Worm (Caenorhabditis elegans) whole organism, young adult: ENCODE data around the gene sprp-4.

Source experiments
- B0261.1 ChIP-seq: sonication (generic microtip); optimal IDR thresholded peaks from 2 replicates; lab custom pipeline; 2016; ENCODE audit warnings: mild to moderate bottlenecking, missing genetic modification characterization, moderate library complexity, missing compliant biosample characterization
- D2030.7 ChIP-seq: fragments of 200-800 bp; sonication (Bioruptor generic); IDR thresholded peaks from 2 replicates; pipeline ENCODE4 v1.3.6; 2022; ENCODE audit warnings: missing genetic modification reagents, missing genetic modification characterization, missing compliant biosample characterization
- F33H1.4 ChIP-seq: fragments of 200-800 bp; sonication (Bioruptor generic); IDR thresholded peaks from 2 replicates; pipeline ENCODE4 v1.3.6; 2022; ENCODE audit warnings: missing genetic modification reagents, missing genetic modification characterization, missing compliant biosample characterization
- T07F8.4 ChIP-seq: sonication (generic microtip); optimal IDR thresholded peaks from 2 replicates; lab custom pipeline; 2016; ENCODE audit warnings: mild to moderate bottlenecking, missing genetic modification characterization, moderate library complexity, missing compliant biosample characterization
- Y56A3A.18 ChIP-seq: fragments of 200-800 bp; sonication (Bioruptor generic); IDR thresholded peaks from 2 replicates; pipeline ENCODE4 v1.3.6; 2022; ENCODE audit warnings: missing genetic modification reagents, missing genetic modification characterization, missing compliant biosample characterization
- Y95B8A.8 ChIP-seq: fragments of 200-800 bp; sonication (Bioruptor generic); IDR thresholded peaks from 2 replicates; pipeline ENCODE4 v1.3.6; 2022; ENCODE audit warnings: missing genetic modification reagents, missing genetic modification characterization, missing compliant biosample characterization
- ZK185.1 ChIP-seq: sonication (generic microtip); optimal IDR thresholded peaks from 2 replicates; lab custom pipeline; 2016; ENCODE audit warnings: mild to moderate bottlenecking, missing genetic modification characterization, missing compliant biosample characterization; ENCODE audit not compliant: poor library complexity, severe bottlenecking
- ama-1 ChIP-seq, 3 experiments: fragments of 150-350 bp in 1 of 3; sonication (generic microtip) in 2 of 3; optimal IDR thresholded peaks; 2 replicates each; lab custom pipeline; 2014 to 2018; ENCODE audit warnings: missing biosample characterization in 2 of 3, missing genetic modification characterization in 2 of 3, missing genetic modification reagents in 2 of 3
- attf-3 ChIP-seq: fragments of 200-800 bp; sonication (Bioruptor generic); conservative IDR thresholded peaks from 2 replicates; pipeline ENCODE4 v1.3.6; 2022; ENCODE audit warnings: missing genetic modification reagents, missing genetic modification characterization, missing compliant biosample characterization
- attf-5 ChIP-seq: fragments of 200-800 bp; sonication (Bioruptor generic); optimal IDR thresholded peaks from 2 replicates; lab custom pipeline; 2018; ENCODE audit warnings: mild to moderate bottlenecking, missing genetic modification characterization, missing compliant biosample characterization
- cebp-1 ChIP-seq, 2 experiments: fragments of 200-800 bp in 1 of 2; sonication (Bioruptor generic) in 1 of 2; sonication (generic microtip) in 1 of 2; IDR thresholded peaks in 1 of 2; optimal IDR thresholded peaks in 1 of 2; 2 replicates each; pipeline versions ENCODE4 v1.3.6 to Lab custom; 2017 to 2022; ENCODE audit warnings: missing compliant biosample characterization in 2 of 2, missing genetic modification characterization in 2 of 2, mild to moderate bottlenecking in 1 of 2, missing genetic modification reagents in 1 of 2, moderate library complexity in 1 of 2
- cebp-2 ChIP-seq: fragments of 200-800 bp; sonication (Bioruptor generic); IDR thresholded peaks from 2 replicates; pipeline ENCODE4 v1.3.6; 2022; ENCODE audit warnings: missing genetic modification characterization, missing compliant biosample characterization
- die-1 ChIP-seq: sonication (generic microtip); optimal IDR thresholded peaks from 2 replicates; lab custom pipeline; 2016; ENCODE audit warnings: missing genotype, mild to moderate bottlenecking, missing genetic modification characterization, missing compliant biosample characterization
- dpff-1 ChIP-seq: sonication (generic microtip); optimal IDR thresholded peaks from 2 replicates; lab custom pipeline; 2017; ENCODE audit warnings: mild to moderate bottlenecking, missing genetic modification characterization, missing compliant biosample characterization
- efl-1 ChIP-seq: fragments of 150-350 bp; optimal IDR thresholded peaks from 2 replicates; lab custom pipeline; 2014; ENCODE audit warnings: missing biosample characterization, missing genetic modification reagents, missing genetic modification characterization
- egl-18 ChIP-seq: fragments of 200-800 bp; sonication (Bioruptor generic); IDR thresholded peaks from 2 replicates; pipeline ENCODE4 v1.3.6; 2022; ENCODE audit warnings: missing genetic modification reagents, missing genetic modification characterization, missing compliant biosample characterization
- egl-44 ChIP-seq: fragments of 200-800 bp; sonication (Bioruptor generic); IDR thresholded peaks from 2 replicates; pipeline ENCODE4 v1.3.6; 2022; ENCODE audit warnings: missing genetic modification reagents, missing genetic modification characterization, missing compliant biosample characterization
- ets-4 ChIP-seq: fragments of 200-800 bp; sonication (Bioruptor generic); optimal IDR thresholded peaks from 2 replicates; lab custom pipeline; 2018; ENCODE audit warnings: mild to moderate bottlenecking, missing genetic modification characterization, missing compliant biosample characterization
- him-1 ChIP-seq: sonication (generic microtip); optimal IDR thresholded peaks from 2 replicates; lab custom pipeline; 2016; ENCODE audit warnings: missing genotype, missing genetic modification reagents, missing genetic modification characterization, missing compliant biosample characterization
- hlh-12 ChIP-seq: sonication (generic microtip); optimal IDR thresholded peaks from 2 replicates; lab custom pipeline; 2016; ENCODE audit warnings: missing genetic modification characterization, missing compliant biosample characterization
- hlh-26 ChIP-seq: fragments of 200-800 bp; sonication (Bioruptor generic); conservative IDR thresholded peaks from 2 replicates; pipeline ENCODE4 v1.3.6; 2022; ENCODE audit warnings: missing genetic modification reagents, missing genetic modification characterization, missing compliant biosample characterization
- hmg-1.2 ChIP-seq: fragments of 200-800 bp; sonication (Bioruptor generic); IDR thresholded peaks from 2 replicates; pipeline ENCODE4 v1.3.6; 2022; ENCODE audit warnings: missing genetic modification reagents, missing genetic modification characterization, missing compliant biosample characterization
- hsf-1 ChIP-seq: fragments of 200-800 bp; sonication (Bioruptor generic); IDR thresholded peaks from 2 replicates; pipeline ENCODE4 v1.3.6; 2022; ENCODE audit warnings: missing genetic modification reagents, missing genetic modification characterization, missing compliant biosample characterization
- let-526 ChIP-seq: fragments of 200-800 bp; sonication (Bioruptor generic); IDR thresholded peaks from 2 replicates; pipeline ENCODE4 v1.3.6; 2022; ENCODE audit warnings: missing genetic modification reagents, missing genetic modification characterization, missing compliant biosample characterization
- lin-54 ChIP-seq: fragments of 200-800 bp; sonication (Bioruptor generic); optimal IDR thresholded peaks from 2 replicates; lab custom pipeline; 2018; ENCODE audit warnings: mild to moderate bottlenecking, missing genetic modification characterization, missing compliant biosample characterization
- madf-6 ChIP-seq: fragments of 200-800 bp; sonication (Bioruptor generic); IDR thresholded peaks from 2 replicates; pipeline ENCODE4 v1.3.6; 2022; ENCODE audit warnings: missing genetic modification reagents, missing genetic modification characterization, missing compliant biosample characterization
- mel-28 ChIP-seq: sonication (generic microtip); optimal IDR thresholded peaks from 2 replicates; lab custom pipeline; 2016; ENCODE audit warnings: borderline replicate concordance, mild to moderate bottlenecking, missing genetic modification characterization, missing compliant biosample characterization
- mes-4 ChIP-seq: sonication (generic microtip); optimal IDR thresholded peaks from 2 replicates; lab custom pipeline; 2016; ENCODE audit warnings: missing genotype, missing genetic modification characterization, missing compliant biosample characterization
- nhr-120 ChIP-seq: fragments of 200-800 bp; sonication (Bioruptor generic); IDR thresholded peaks from 2 replicates; pipeline ENCODE4 v1.3.6; 2022; ENCODE audit warnings: missing genetic modification characterization, missing compliant biosample characterization
- rec-8 ChIP-seq, 2 experiments: sonication (generic microtip); optimal IDR thresholded peaks; 2 replicates each; lab custom pipeline; 2016; ENCODE audit warnings: mild to moderate bottlenecking in 2 of 2, missing genetic modification characterization in 2 of 2, missing genetic modification reagents in 2 of 2, missing genotype in 2 of 2, missing biosample characterization in 1 of 2, missing compliant biosample characterization in 1 of 2, moderate library complexity in 1 of 2
- rpc-1 ChIP-seq, 2 experiments: fragments of 150-350 bp in 1 of 2; sonication (generic microtip) in 1 of 2; optimal IDR thresholded peaks; 2 replicates each; lab custom pipeline; 2014 to 2018; ENCODE audit warnings: missing biosample characterization in 1 of 2, missing genetic modification characterization in 1 of 2, missing genetic modification reagents in 1 of 2, missing genotype in 1 of 2
- snpc-1.3 ChIP-seq: sonication (generic microtip); optimal IDR thresholded peaks from 2 replicates; lab custom pipeline; 2017; ENCODE audit warnings: missing genetic modification characterization, mild to moderate bottlenecking, missing compliant biosample characterization, antibody characterized with exemption, moderate library complexity, missing genotype, missing genetic modification reagents; ENCODE audit not compliant: insufficient read depth
- snpc-3.4 ChIP-seq: sonication (generic microtip); optimal IDR thresholded peaks from 2 replicates; lab custom pipeline; 2017; ENCODE audit warnings: missing genetic modification characterization, mild to moderate bottlenecking, missing compliant biosample characterization, antibody characterized with exemption, moderate library complexity, missing genotype, missing genetic modification reagents
- snpc-4 ChIP-seq, 5 experiments: fragments of 150-350 bp in 1 of 5; sonication (generic microtip) in 4 of 5; optimal IDR thresholded peaks; 2 replicates each; lab custom pipeline; 2014 to 2018; ENCODE audit warnings: missing genetic modification characterization in 5 of 5, missing biosample characterization in 3 of 5, antibody characterized with exemption in 2 of 5, mild to moderate bottlenecking in 2 of 5, missing compliant biosample characterization in 2 of 5, missing genotype in 2 of 5, moderate library complexity in 2 of 5, missing genetic modification reagents in 1 of 5
- tbp1 ChIP-seq: fragments of 200-800 bp; sonication (Bioruptor generic); optimal IDR thresholded peaks from 2 replicates; lab custom pipeline; 2018; ENCODE audit warnings: mild to moderate bottlenecking, missing genetic modification characterization, missing compliant biosample characterization
- unc-130 ChIP-seq: sonication (generic microtip); optimal IDR thresholded peaks from 2 replicates; lab custom pipeline; 2016; ENCODE audit warnings: missing genetic modification reagents, missing genetic modification characterization, missing compliant biosample characterization
- unc-62 ChIP-seq: fragments of 150-350 bp; optimal IDR thresholded peaks from 2 replicates; lab custom pipeline; 2014; ENCODE audit warnings: missing biosample characterization, missing genetic modification reagents, missing genetic modification characterization

The sprp-4 gene

ce11 chrX:8877162-8877561, 23.7 kb upstream of the sprp-4 start:
- TF ChIP-seq snpc-3.4 (tag; lab: Kevin White, UChicago) (peak; percentile 49), hlh-12 (tag; lab: Kevin White, UChicago) (no peak), die-1 (tag; lab: Kevin White, UChicago) (peak; percentile 56), hmg-1.2 (GFP tag; lab: Robert Waterston, UW) (0 out of 2 replicates have a peak, but pooled peaks have one; percentile 37), ZK185.1 (no peak), ets-4 (no peak), attf-5 (GFP tag; lab: Kevin White, UChicago) (no peak), snpc-4 (GFP tag; optimal IDR thresholded peaks at IDR 0.05; lab: Kevin White, UChicago) (peak; percentile 61), snpc-4 (tag; optimal IDR thresholded peaks at IDR 0.05; lab: Kevin White, UChicago) (no peak), unc-62 (GFP tag; lab: Kevin White, UChicago) (no peak), madf-6 (GFP tag; lab: Robert Waterston, UW) (no peak), snpc-1.3 (tag; lab: Kevin White, UChicago) (peak; percentile 44), rpc-1 (optimal IDR thresholded peaks at IDR 0.05; lab: Kevin White, UChicago) (peak; percentile 75), rpc-1 (tag; optimal IDR thresholded peaks at IDR 0.05; lab: Kevin White, UChicago) (peak; percentile 89), him-1 (tag; lab: Kevin White, UChicago) (peak; percentile 82), ama-1 (optimal IDR thresholded peaks at IDR 0.05; lab: Kevin White, UChicago) (no peak), ama-1 (GFP tag; optimal IDR thresholded peaks at IDR 0.05; lab: Kevin White, UChicago) (peak in 1 of 2 experiments; percentile 20), rec-8 (tag; optimal IDR thresholded peaks at IDR 0.05; lab: Kevin White, UChicago) (peak; percentile 14 to 20), hlh-26 (GFP tag; lab: Robert Waterston, UW) (no peak), cebp-2 (GFP tag; lab: Robert Waterston, UW) (no peak), Y95B8A.8 (GFP tag; lab: Robert Waterston, UW) (no peak), Y56A3A.18 (GFP tag; lab: Robert Waterston, UW) (0 out of 2 replicates have a peak, but pooled peaks have one; percentile 25), B0261.1 (peak; percentile 74), egl-44 (GFP tag; lab: Robert Waterston, UW) (no peak), cebp-1 (GFP tag; IDR thresholded peaks at IDR 0.05; lab: Robert Waterston, UW) (no peak), cebp-1 (tag; optimal IDR thresholded peaks at IDR 0.05; lab: Kevin White, UChicago) (no peak), tbp1 (peak; percentile 89), let-526 (GFP tag; lab: Robert Waterston, UW) (0 out of 2 replicates have a peak, but pooled peaks have one; percentile 29), egl-18 (GFP tag; lab: Robert Waterston, UW) (no peak)

- TF ChIP-seq D2030.7 (no peak), F33H1.4 (GFP tag; lab: Robert Waterston, UW) (no peak), mel-28 (tag; lab: Kevin White, UChicago) (no peak), efl-1 (GFP tag; lab: Kevin White, UChicago) (no peak), dpff-1 (no peak), mes-4 (no peak), let-526 (GFP tag; lab: Robert Waterston, UW) (no peak), T07F8.4 (no peak), unc-130 (no peak)
Observed at ce11 chrX:8875867-8876266, 22.4 kb upstream of the sprp-4 start.

- TF ChIP-seq attf-3 (no peak), hsf-1 (GFP tag; lab: Robert Waterston, UW) (no peak), lin-54 (no peak), nhr-120 (GFP tag; lab: Robert Waterston, UW) (no peak), rec-8 (tag; optimal IDR thresholded peaks at IDR 0.05; lab: Kevin White, UChicago) (no peak), tbp1 (no peak), hlh-26 (GFP tag; lab: Robert Waterston, UW) (no peak), mes-4 (no peak), hmg-1.2 (GFP tag; lab: Robert Waterston, UW) (no peak)
Observed at ce11 chrX:8874748-8875147, 21.3 kb upstream of the sprp-4 start, which contains the start of gene C06E2.1. TSS of gene C06E2.1 (minus strand) at chrX:8874848.
